Worm (Caenorhabditis elegans) whole organism, L3 larva: ENCODE measurements around the gene clec-255.

ENCODE experiments used
- aly-2 ChIP-seq: fragments of 150-350 bp; optimal IDR thresholded peaks from 2 replicates; lab custom pipeline; 2014; ENCODE audit warnings: missing biosample characterization, missing genetic modification characterization
- daf-12 ChIP-seq: fragments of 150-350 bp; optimal IDR thresholded peaks from 2 replicates; lab custom pipeline; 2014; ENCODE audit warnings: missing biosample characterization, missing genetic modification reagents, missing genetic modification characterization
- elt-1 ChIP-seq: fragments of 150-350 bp; optimal IDR thresholded peaks from 2 replicates; lab custom pipeline; 2014; ENCODE audit warnings: missing biosample characterization, missing genetic modification characterization
- elt-3 ChIP-seq, 3 experiments: fragments of 150-350 bp in 1 of 3; sonication (generic microtip) in 2 of 3; optimal IDR thresholded peaks; 2 replicates in 2 of 3; 4 replicates in 1 of 3; lab custom pipeline; 2014 to 2017; ENCODE audit warnings: missing biosample characterization in 3 of 3, missing genetic modification characterization in 3 of 3
- fos-1 ChIP-seq: fragments of 150-350 bp; optimal IDR thresholded peaks from 2 replicates; lab custom pipeline; 2014; ENCODE audit warnings: missing biosample characterization, missing genetic modification characterization
- hmg-11 ChIP-seq: sonication (generic microtip); optimal IDR thresholded peaks from 2 replicates; lab custom pipeline; 2016; ENCODE audit warnings: missing genetic modification characterization, missing compliant biosample characterization
- jun-1 ChIP-seq: fragments of 150-350 bp; optimal IDR thresholded peaks from 2 replicates; lab custom pipeline; 2014; ENCODE audit warnings: missing biosample characterization, missing genetic modification reagents, missing genetic modification characterization
- pha-4 ChIP-seq: fragments of 150-350 bp; optimal IDR thresholded peaks from 2 replicates; lab custom pipeline; 2014; ENCODE audit warnings: missing biosample characterization, missing genetic modification reagents, missing genetic modification characterization
- sea-2 ChIP-seq: fragments of 150-350 bp; sonication (generic microtip); optimal IDR thresholded peaks from 4 replicates; lab custom pipeline; 2014; ENCODE audit warnings: missing biosample characterization, missing genetic modification reagents, missing genetic modification characterization
- skn-1 ChIP-seq: fragments of 150-350 bp; optimal IDR thresholded peaks from 2 replicates; lab custom pipeline; 2014; ENCODE audit warnings: missing biosample characterization, missing genetic modification characterization
- unc-62 ChIP-seq: fragments of 150-350 bp; sonication (generic microtip); optimal IDR thresholded peaks from 4 replicates; lab custom pipeline; 2014; ENCODE audit warnings: missing biosample characterization, missing genetic modification reagents, missing genetic modification characterization
- ztf-4 ChIP-seq: fragments of 150-350 bp; optimal IDR thresholded peaks from 2 replicates; lab custom pipeline; 2014; ENCODE audit warnings: missing biosample characterization, missing genetic modification characterization

DNA sequence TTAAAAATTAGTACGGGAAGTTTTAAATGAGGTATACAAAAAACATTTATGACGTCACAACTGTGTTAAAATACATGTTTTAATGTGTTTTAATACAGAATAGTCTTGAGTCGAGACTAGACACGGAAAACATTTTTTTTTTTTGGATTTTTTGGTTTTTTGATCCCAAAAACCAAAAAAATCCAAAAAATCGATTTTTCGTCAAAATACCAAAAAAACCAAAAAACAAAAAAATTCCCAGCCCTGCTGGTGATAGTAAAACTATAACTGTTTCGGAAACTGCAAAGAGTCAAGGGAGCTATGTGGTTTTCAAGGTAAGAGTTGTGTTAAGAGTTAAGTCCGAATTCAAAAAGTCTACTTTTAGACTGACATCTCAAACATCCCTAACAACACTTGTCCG is 9.4 kb downstream of the clec-255 start, which contains the start of gene F11D11.4:
- TF ChIP-seq ztf-4 (tag; lab: Kevin White, UChicago) (no peak), unc-62 (GFP tag; lab: Kevin White, UChicago) (no peak), skn-1 (tag; lab: Kevin White, UChicago) (no peak), jun-1 (tag; lab: Kevin White, UChicago) (no peak), pha-4 (tag; lab: Kevin White, UChicago) (no peak), elt-1 (no peak), fos-1 (tag; lab: Kevin White, UChicago) (no peak), daf-12 (no peak), elt-3 (tag; optimal IDR thresholded peaks at IDR 0.05; lab: Kevin White, UChicago) (no peak), sea-2 (GFP tag; lab: Kevin White, UChicago) (no peak), aly-2 (no peak), hmg-11 (tag; lab: Kevin White, UChicago) (no peak)
